Worm (Caenorhabditis elegans): Measurements from ENCODE around the gene C49A9.3.

DNA sequence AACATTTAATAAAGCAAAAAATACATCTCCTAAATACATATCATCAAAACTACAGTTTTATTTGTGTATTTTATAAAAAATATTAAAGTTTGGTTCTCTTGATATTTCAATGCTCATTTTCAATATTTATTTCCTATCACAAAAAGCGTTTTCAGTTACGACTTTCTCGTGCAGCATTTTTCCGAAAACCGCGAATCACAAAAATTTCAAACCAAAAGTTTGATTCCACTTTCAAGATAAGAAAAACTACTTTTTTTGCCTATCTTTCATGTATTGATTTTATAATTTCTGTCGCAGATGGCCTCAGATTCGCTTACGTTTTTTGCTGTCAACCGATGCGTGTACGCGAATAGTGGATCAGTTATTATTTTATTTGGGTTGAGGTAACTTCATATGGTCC is 2.5 kb upstream of the C49A9.3 start, which contains the start of gene C49A9.4:
- TF ChIP-seq him-1 (tag; optimal IDR thresholded peaks at IDR 0.05): no peak
- TF ChIP-seq dao-5 (tag; optimal IDR thresholded peaks at IDR 0.05): no peak
- TF ChIP-seq W03F9.2 (tag; optimal IDR thresholded peaks at IDR 0.05): no peak
